Fruit fly (Drosophila melanogaster): Measurements from ENCODE around the gene twin.

twin gene

DNA sequence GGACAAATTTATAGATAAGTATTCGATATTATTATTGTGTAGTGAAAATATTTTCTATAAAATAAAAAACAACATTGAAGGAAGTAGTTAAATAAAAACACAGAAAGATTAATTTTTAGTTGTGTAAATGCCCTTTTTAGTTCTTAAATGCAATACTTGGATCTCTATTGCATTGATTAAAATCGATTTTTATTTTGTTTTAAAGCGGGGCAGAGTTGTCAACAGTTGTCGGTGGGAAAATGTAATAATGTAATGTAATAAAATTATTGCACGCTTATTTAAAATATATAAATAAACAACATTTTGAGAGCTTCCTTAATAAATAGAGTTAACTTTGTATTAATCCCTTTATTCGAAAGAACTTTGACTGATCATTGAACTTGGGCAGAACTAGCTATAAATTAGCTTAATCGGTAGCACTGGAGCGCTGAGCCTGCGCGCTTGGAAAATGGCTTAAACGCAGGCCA is 58.2 kb downstream of the twin start, which contains the start of gene Apc2 (continued):
- TF ChIP-seq lola (GFP tag; optimal IDR thresholded peaks at IDR 0.05) (peak in 1 of 3 experiments; percentile 68), B-H2 (GFP tag; optimal IDR thresholded peaks at IDR 0.05) (peak; percentile 4), caup (GFP tag; optimal IDR thresholded peaks at IDR 0.05; ENCODE audit: severe bottlenecking) (peak; percentile 43), lov (optimal IDR thresholded peaks at IDR 0.05) (no peak), lov (GFP tag; IDR thresholded peaks at IDR 0.05) (no peak), NK7.1 (GFP tag; optimal IDR thresholded peaks at IDR 0.05) (no peak), slou (GFP tag; optimal IDR thresholded peaks at IDR 0.05) (no peak), Six4 (GFP tag; optimal IDR thresholded peaks at IDR 0.05) (peak; percentile 18), Dp (GFP tag; optimal IDR thresholded peaks at IDR 0.05) (peak; percentile 17), CG12942 (GFP tag; optimal IDR thresholded peaks at IDR 0.05) (peak; percentile 51), kay (GFP tag; optimal IDR thresholded peaks at IDR 0.05) (no peak), CG8944 (GFP tag; optimal IDR thresholded peaks at IDR 0.05) (no peak), CG13123 (GFP tag; optimal IDR thresholded peaks at IDR 0.05) (no peak), lilli (GFP tag; optimal IDR thresholded peaks at IDR 0.05) (peak; percentile 57), bowl (GFP tag; IDR thresholded peaks at IDR 0.05) (no peak), CG2129 (GFP tag; IDR thresholded peaks at IDR 0.05; ENCODE audit: partially characterized antibody) (peak; percentile 40; the same call in 1 of the 2 replicates), ATbp (GFP tag; optimal IDR thresholded peaks at IDR 0.05) (no peak), HLHmδ (GFP tag; optimal IDR thresholded peaks at IDR 0.05) (no peak), CG34224 (GFP tag; IDR thresholded peaks at IDR 0.05; ENCODE audit: partially characterized antibody) (peak; percentile 69; the same call in 2 of the 3 replicates), ara (GFP tag; IDR thresholded peaks at IDR 0.05) (peak; percentile 55; the same call in 1 of the 2 replicates), CG12391 (tag; optimal IDR thresholded peaks at IDR 0.05) (peak; percentile 82), CG1529 (GFP tag; optimal IDR thresholded peaks at IDR 0.05) (no peak), Mrtf (GFP tag; IDR thresholded peaks at IDR 0.05) (no peak), CG13296 (GFP tag; optimal IDR thresholded peaks at IDR 0.05) (peak; percentile 41), C15 (GFP tag; IDR thresholded peaks at IDR 0.05) (no peak), Rfx (GFP tag; IDR thresholded peaks at IDR 0.05) (peak; percentile 65), CG9437 (GFP tag; optimal IDR thresholded peaks at IDR 0.05) (peak; percentile 98), vfl (GFP tag; optimal IDR thresholded peaks at IDR 0.05) (no peak), Tbp (GFP tag; optimal IDR thresholded peaks at IDR 0.05) (no peak), Nf-YC (tag; optimal IDR thresholded peaks at IDR 0.05) (peak; percentile 62), eve (GFP tag; optimal IDR thresholded peaks at IDR 0.05) (no peak), h (optimal IDR thresholded peaks at IDR 0.05) (no peak), dati (GFP tag; IDR thresholded peaks at IDR 0.05) (no peak), HmgZ (tag; optimal IDR thresholded peaks at IDR 0.05) (peak; percentile 35), zfh1 (GFP tag; IDR thresholded peaks at IDR 0.05) (peak; percentile 63; the same call in 2 of the 3 replicates), unpg (GFP tag; optimal IDR thresholded peaks at IDR 0.05) (peak; percentile 66), CG15601 (tag; optimal IDR thresholded peaks at IDR 0.05) (peak; percentile 47), Gug (GFP tag; IDR thresholded peaks at IDR 0.05) (0 out of 4 replicates have a peak, but pooled peaks have one; percentile 12), Hand (GFP tag; optimal IDR thresholded peaks at IDR 0.05) (no peak), CG18619 (GFP tag; optimal IDR thresholded peaks at IDR 0.05) (peak; percentile 39), dmrt11E (tag; optimal IDR thresholded peaks at IDR 0.05) (peak; percentile 64), B-H1 (GFP tag; IDR thresholded peaks at IDR 0.05) (no peak; the same call in 2 of the 3 replicates), CG10462 (GFP tag; optimal IDR thresholded peaks at IDR 0.05) (peak; percentile 73), Doc2 (GFP tag; IDR thresholded peaks at IDR 0.05) (no peak), Atf-2 (GFP tag; optimal IDR thresholded peaks at IDR 0.05) (no peak), seq (GFP tag; IDR thresholded peaks at IDR 0.05) (no peak), jing (GFP tag; optimal IDR thresholded peaks at IDR 0.05) (no peak), CG17359 (tag; optimal IDR thresholded peaks at IDR 0.05) (peak; percentile 58), CG4328 (GFP tag; optimal IDR thresholded peaks at IDR 0.05) (no peak), Ets65A (GFP tag) (peak; percentile 79), sqz (GFP tag; optimal IDR thresholded peaks at IDR 0.05) (no peak), CG34376 (GFP tag; optimal IDR thresholded peaks at IDR 0.05) (peak; percentile 9)
